Fruit fly (Drosophila melanogaster): ENCODE data around the gene CG32119.

CG32119 gene

DNA sequence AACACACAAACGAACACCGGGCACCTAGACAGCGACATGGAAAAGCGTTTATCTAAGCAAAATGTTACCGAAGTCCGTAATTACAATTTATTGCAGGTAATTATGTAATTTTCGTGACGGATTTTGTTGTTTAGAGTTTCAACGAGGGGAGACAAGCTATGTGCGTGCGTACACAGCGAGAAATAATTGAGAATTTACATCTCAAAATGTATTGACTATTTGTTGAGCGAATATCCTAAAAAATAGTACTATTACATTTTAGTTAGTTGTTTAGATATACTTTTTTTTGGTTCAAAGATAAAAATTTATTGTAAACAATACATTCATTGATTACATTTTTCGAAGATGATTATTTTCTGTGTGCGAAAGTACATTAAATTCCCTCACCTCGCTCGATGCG lies 13.7 kb upstream of the CG32119 start (continued):
- no peak for TF ChIP-seq CG1832 (GFP tag; optimal IDR thresholded peaks at IDR 0.05)
- peak; percentile 5 for TF ChIP-seq CG17829 (tag; optimal IDR thresholded peaks at IDR 0.05)
- TF ChIP-seq hkb (optimal IDR thresholded peaks at IDR 0.05): no peak
- peak; percentile 61; the same call in 1 of the 2 replicates for TF ChIP-seq hkb (GFP tag; IDR thresholded peaks at IDR 0.05)
- TF ChIP-seq E2f2 (GFP tag; IDR thresholded peaks at IDR 0.05): peak; percentile 27; the same call in 1 of the 2 replicates
- TF ChIP-seq ind (GFP tag; optimal IDR thresholded peaks at IDR 0.05): peak; percentile 18
- TF ChIP-seq CG10209 (GFP tag; optimal IDR thresholded peaks at IDR 0.05): no peak
- no peak for TF ChIP-seq MESR4 (GFP tag; optimal IDR thresholded peaks at IDR 0.05)
- peak; percentile 61 for TF ChIP-seq row (GFP tag; IDR thresholded peaks at IDR 0.05)
- peak; percentile 11 for TF ChIP-seq CG15269 (tag; optimal IDR thresholded peaks at IDR 0.05)
- TF ChIP-seq CG3163 (GFP tag; optimal IDR thresholded peaks at IDR 0.05): no peak
- TF ChIP-seq TFAM (GFP tag; optimal IDR thresholded peaks at IDR 0.05): no peak
- TF ChIP-seq Bgb (GFP tag; IDR thresholded peaks at IDR 0.05; ENCODE audit: partially characterized antibody): no peak
- no peak for TF ChIP-seq da (GFP tag; optimal IDR thresholded peaks at IDR 0.05)
- 0 out of 3 replicates have a peak, but pooled peaks have one; percentile 19 for TF ChIP-seq tgo (GFP tag; IDR thresholded peaks at IDR 0.05)
- TF ChIP-seq CG12391 (tag; optimal IDR thresholded peaks at IDR 0.05): peak; percentile 43
- no peak for TF ChIP-seq inv (GFP tag; IDR thresholded peaks at IDR 0.05; ENCODE audit: partially characterized antibody)
- no peak for TF ChIP-seq fd96Cb (tag; optimal IDR thresholded peaks at IDR 0.05)
- TF ChIP-seq Blimp-1 (GFP tag; optimal IDR thresholded peaks at IDR 0.05): peak; percentile 35
- TF ChIP-seq CG8478 (optimal IDR thresholded peaks at IDR 0.05): no peak
- TF ChIP-seq CG3726 (GFP tag; IDR thresholded peaks at IDR 0.05): 0 out of 3 replicates have a peak, but pooled peaks have one; percentile 17
- no peak for TF ChIP-seq CG11456 (GFP tag; IDR thresholded peaks at IDR 0.05)
- no peak for TF ChIP-seq nom (GFP tag; optimal IDR thresholded peaks at IDR 0.05)
- TF ChIP-seq CG31441 (GFP tag; IDR thresholded peaks at IDR 0.05): peak; percentile 60
- TF ChIP-seq CG17361 (GFP tag; IDR thresholded peaks at IDR 0.05): peak; percentile 60; the same call in 2 of the 3 replicates
- no peak for TF ChIP-seq z (GFP tag; IDR thresholded peaks at IDR 0.05)
- TF ChIP-seq CG10274 (GFP tag; optimal IDR thresholded peaks at IDR 0.05): no peak
- no peak for TF ChIP-seq CG12071 (GFP tag; optimal IDR thresholded peaks at IDR 0.05)
- TF ChIP-seq lilli (GFP tag; optimal IDR thresholded peaks at IDR 0.05): peak; percentile 13
- no peak for TF ChIP-seq fru (optimal IDR thresholded peaks at IDR 0.05)
- TF ChIP-seq HLH3B (GFP tag; IDR thresholded peaks at IDR 0.05): 0 out of 2 replicates have a peak, but pooled peaks have one; percentile 14
- TF ChIP-seq croc (GFP tag; conservative IDR thresholded peaks at IDR 0.05): no peak
- TF ChIP-seq dpn (GFP tag; optimal IDR thresholded peaks at IDR 0.05): peak in 1 of 2 experiments; percentile 18
- TF ChIP-seq slbo (GFP tag; IDR thresholded peaks at IDR 0.05): peak; percentile 37; the same call in 1 of the 2 replicates
- TF ChIP-seq CG12769 (tag; optimal IDR thresholded peaks at IDR 0.05): peak; percentile 23
- no peak for TF ChIP-seq dysf (GFP tag; IDR thresholded peaks at IDR 0.05)
- no peak for TF ChIP-seq CG4282 (GFP tag; optimal IDR thresholded peaks at IDR 0.05)
- peak; percentile 53 for TF ChIP-seq Ptx1 (GFP tag; IDR thresholded peaks at IDR 0.05)
- TF ChIP-seq Myb (GFP tag; optimal IDR thresholded peaks at IDR 0.05): no peak
- TF ChIP-seq bowl (GFP tag; IDR thresholded peaks at IDR 0.05): no peak
- peak; percentile 13 for TF ChIP-seq lab (GFP tag; optimal IDR thresholded peaks at IDR 0.05)
- peak in 1 of 2 experiments; percentile 3 for TF ChIP-seq chif (GFP tag; optimal IDR thresholded peaks at IDR 0.05)
- TF ChIP-seq Hr51 (GFP tag; optimal IDR thresholded peaks at IDR 0.05): peak in 1 of 2 experiments; percentile 52
- TF ChIP-seq CG2129 (GFP tag; IDR thresholded peaks at IDR 0.05; ENCODE audit: partially characterized antibody): no peak
- TF ChIP-seq pho (GFP tag; optimal IDR thresholded peaks at IDR 0.05): no peak
- TF ChIP-seq CG16815 (GFP tag; optimal IDR thresholded peaks at IDR 0.05): no peak
- peak; percentile 39 for TF ChIP-seq dmrt11E (tag; optimal IDR thresholded peaks at IDR 0.05)
- no peak for TF ChIP-seq exex (tag; optimal IDR thresholded peaks at IDR 0.05)
- TF ChIP-seq CG12219 (GFP tag; optimal IDR thresholded peaks at IDR 0.05): no peak
- TF ChIP-seq ci (GFP tag; IDR thresholded peaks at IDR 0.05): peak; percentile 57; the same call in 1 of the 3 replicates
- TF ChIP-seq Lhr (GFP tag; optimal IDR thresholded peaks at IDR 0.05): no peak

Data from whole organism, embryonic.